Fruit fly (Drosophila melanogaster) whole organism, adult: Measurements from ENCODE around the gene Usp32.

Source experiments
- CG12768 ChIP-seq: fragments of 200-800 bp; sonication (Bioruptor generic); optimal IDR thresholded peaks from 2 replicates; lab custom pipeline; 2017; ENCODE audit warnings: missing biosample characterization, missing genetic modification characterization, mild to moderate bottlenecking, moderate library complexity, missing genetic modification reagents
- CG1620 ChIP-seq: fragments of 200-800 bp; sonication (Bioruptor generic); optimal IDR thresholded peaks from 2 replicates; lab custom pipeline; 2016; ENCODE audit warnings: missing biosample characterization, missing genetic modification characterization
- CG7045 ChIP-seq: fragments of 200-800 bp; sonication (Bioruptor generic); optimal IDR thresholded peaks from 2 replicates; lab custom pipeline; 2017; ENCODE audit warnings: missing biosample characterization, mild to moderate bottlenecking, missing genetic modification characterization
- Clk ChIP-seq: fragments of 200-800 bp; sonication (Bioruptor generic); optimal IDR thresholded peaks from 2 replicates; lab custom pipeline; 2017; ENCODE audit warnings: missing biosample characterization, missing genetic modification characterization
- Crg-1 ChIP-seq: fragments of 200-800 bp; sonication (Bioruptor generic); optimal IDR thresholded peaks from 2 replicates; lab custom pipeline; 2016; ENCODE audit warnings: missing biosample characterization, missing genetic modification characterization
- kay ChIP-seq: fragments of 200-800 bp; sonication (Bioruptor generic); peaks from one replicate; lab custom pipeline; 2016; ENCODE audit warnings: missing biosample characterization, missing genetic modification characterization, borderline replicate concordance
- pad ChIP-seq: fragments of 200-800 bp; sonication (Bioruptor generic); optimal IDR thresholded peaks from 3 replicates; lab custom pipeline; 2017; ENCODE audit warnings: missing biosample characterization, missing genetic modification characterization, mild to moderate bottlenecking, moderate library complexity, missing genetic modification reagents
- tj ChIP-seq: fragments of 200-800 bp; sonication (Bioruptor generic); optimal IDR thresholded peaks from 3 replicates; lab custom pipeline; 2017; ENCODE audit warnings: missing biosample characterization, mild to moderate bottlenecking, missing genetic modification characterization, moderate library complexity
- toe ChIP-seq: fragments of 200-800 bp; sonication (Bioruptor generic); optimal IDR thresholded peaks from 2 replicates; lab custom pipeline; 2016; ENCODE audit warnings: missing biosample characterization, missing genetic modification characterization

- TF ChIP-seq toe (GFP tag; lab: Kevin White, UChicago) (no peak), kay (GFP tag; lab: Kevin White, UChicago) (no peak), Clk (GFP tag; lab: Kevin White, UChicago) (no peak), CG1620 (no peak), CG12768 (GFP tag; lab: Kevin White, UChicago) (no peak), tj (GFP tag; lab: Kevin White, UChicago) (no peak), Crg-1 (GFP tag; lab: Kevin White, UChicago) (no peak), pad (GFP tag; lab: Kevin White, UChicago) (no peak), CG7045 (GFP tag; lab: Kevin White, UChicago) (no peak)
These were observed 24.0 kb upstream of the Usp32 start for dm6 chr3L:19846960-19847359.
